Worm (Caenorhabditis elegans) whole organism, L4/young adult: Measurements from ENCODE around the gene F26D2.15.

Experiments used
- W03F9.2 ChIP-seq: fragments of 150-350 bp; optimal IDR thresholded peaks from 2 replicates; lab custom pipeline; 2014; ENCODE audit warnings: missing biosample characterization, missing genetic modification characterization
- dao-5 ChIP-seq: sonication (generic microtip); optimal IDR thresholded peaks from 2 replicates; lab custom pipeline; 2016; ENCODE audit warnings: missing genotype, missing genetic modification characterization, moderate library complexity, missing compliant biosample characterization
- him-1 ChIP-seq: sonication (generic microtip); optimal IDR thresholded peaks from 2 replicates; lab custom pipeline; 2016; ENCODE audit warnings: missing genotype, missing genetic modification reagents, missing genetic modification characterization, missing compliant biosample characterization

F26D2.15 gene

ce11 chrV:16420696-16421095 is 16.9 kb upstream of the F26D2.15 start, which contains the start of gene srw-48:
srw-48 (plus strand) TSS chrV:16420996.
- no peak for TF ChIP-seq him-1
- no peak for TF ChIP-seq W03F9.2 (tag; lab: Kevin White, UChicago)
- no peak for TF ChIP-seq dao-5

DNA sequence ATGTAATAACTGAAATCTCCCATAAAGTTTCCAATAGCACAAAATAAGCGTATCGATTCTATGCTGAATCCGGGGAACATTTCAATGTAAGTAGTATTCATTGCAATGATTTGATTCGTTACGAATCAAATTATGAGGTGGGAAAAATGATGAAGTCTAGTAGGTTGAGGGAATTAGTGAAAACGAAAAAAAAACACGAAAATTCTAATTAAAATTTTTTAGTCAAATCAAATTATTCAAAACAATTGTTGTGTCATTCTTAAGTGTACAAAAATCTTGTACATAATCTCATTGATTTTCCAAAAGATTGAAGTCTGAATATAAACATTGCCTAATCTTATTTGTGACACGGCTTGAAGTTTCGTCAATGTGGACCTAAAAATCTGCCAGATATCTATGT is 13.2 kb upstream of the F26D2.15 start, which contains the start of gene srw-29:
TSS of gene srw-29 (minus strand) at position 101 of the 400 bp plus-strand sequence.
- TF ChIP-seq W03F9.2 (tag; lab: Kevin White, UChicago) = no peak
- no peak for TF ChIP-seq him-1
- TF ChIP-seq dao-5 = no peak

DNA sequence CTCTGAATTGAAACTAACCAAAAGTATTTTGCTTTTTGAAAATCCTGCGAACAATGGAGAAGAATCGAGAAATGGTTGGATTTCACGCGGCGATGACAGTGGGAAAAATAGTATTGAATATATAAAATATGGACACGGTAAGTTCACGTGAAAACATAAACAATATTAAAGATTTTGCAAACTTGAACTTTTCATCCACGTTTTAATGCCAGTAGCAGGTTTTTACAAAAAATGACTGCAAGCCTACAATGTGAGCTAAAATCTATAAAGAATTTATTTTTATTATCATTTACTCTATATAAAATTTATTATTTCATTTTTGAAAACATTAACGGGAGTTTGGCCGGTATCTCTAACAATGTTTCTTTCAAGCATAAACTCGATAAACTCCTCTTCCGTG is 8.1 kb upstream of the F26D2.15 start, which contains the start of gene F26D2.10:
TSS of gene F26D2.10 (minus strand) at position 101 of the 400 bp plus-strand sequence.
- TF ChIP-seq dao-5 = no peak
- TF ChIP-seq him-1 = no peak
- no peak for TF ChIP-seq W03F9.2 (tag; lab: Kevin White, UChicago)

- no peak for TF ChIP-seq him-1
- TF ChIP-seq dao-5 = no peak
- TF ChIP-seq W03F9.2 (tag; lab: Kevin White, UChicago) = no peak
Measured at ce11 chrV:16429940-16430339, 7.7 kb upstream of the F26D2.15 start, which contains the start of gene str-73. str-73 (plus strand) TSS chrV:16430240.

DNA sequence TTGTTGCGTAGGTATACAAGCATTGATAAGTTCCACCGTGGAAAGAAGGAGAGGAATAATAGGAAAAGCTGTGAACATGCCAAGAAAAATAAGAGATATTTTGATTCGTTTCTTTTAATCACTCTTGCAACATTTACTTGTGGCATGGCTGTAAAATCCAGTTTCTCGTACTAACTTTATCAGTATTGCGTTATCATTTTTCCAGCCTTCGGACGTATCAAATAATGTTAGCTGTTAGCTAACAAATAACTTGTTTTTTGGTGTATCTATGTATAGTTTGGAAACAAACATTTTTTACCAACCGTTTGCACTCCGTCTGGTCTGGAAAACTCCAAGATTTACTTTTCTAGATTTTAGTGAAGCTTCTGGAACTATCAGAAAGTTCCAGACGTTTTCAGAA is 4.2 kb upstream of the F26D2.15 start, which contains the start of gene clec-234:
TSS of gene clec-234 (minus strand) at position 101 of the 400 bp plus-strand sequence.
- TF ChIP-seq W03F9.2 (tag; lab: Kevin White, UChicago) (no peak), dao-5 (no peak), him-1 (no peak)

- TF ChIP-seq W03F9.2 (tag; lab: Kevin White, UChicago) = no peak
- TF ChIP-seq dao-5 = no peak
- TF ChIP-seq him-1 = no peak
Measured at ce11 chrV:16435510-16435909, 2.1 kb upstream of the F26D2.15 start, which contains the start of the genes F26D2.13 and F26D2.14. F26D2.13 (minus strand) TSS chrV:16435610. F26D2.14 (plus strand) TSS chrV:16435855.

DNA sequence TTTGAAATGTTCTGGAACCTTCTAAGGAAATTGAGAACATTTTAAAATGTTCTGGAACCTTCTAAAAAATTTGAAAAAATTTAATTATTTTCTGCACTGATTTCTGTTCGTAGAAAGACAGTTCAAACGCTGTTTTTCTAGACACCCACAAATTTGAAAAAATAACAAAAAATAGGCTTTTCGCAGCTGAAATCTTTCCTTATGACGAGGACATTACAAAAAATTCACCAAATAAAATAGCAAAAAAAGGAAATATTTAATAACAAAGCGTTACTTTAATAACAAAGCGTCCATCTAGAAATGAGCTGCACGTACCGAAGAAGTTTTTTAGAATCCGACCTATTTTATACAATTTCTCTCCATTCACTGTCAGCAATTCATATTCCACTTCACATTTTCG is 6.0 kb downstream of the F26D2.15 start, which contains the start of gene srh-141:
TSS of gene srh-141 (plus strand) at position 301 of the 400 bp plus-strand sequence.
- TF ChIP-seq dao-5 (no peak), W03F9.2 (tag; lab: Kevin White, UChicago) (no peak), him-1 (no peak)

ce11 chrV:16445676-16446075 is 8.0 kb downstream of the F26D2.15 start, which contains the start of gene T08G3.6:
T08G3.6 (plus strand) TSS chrV:16445976.
- TF ChIP-seq him-1 (no peak), dao-5 (no peak), W03F9.2 (tag; lab: Kevin White, UChicago) (no peak)

DNA sequence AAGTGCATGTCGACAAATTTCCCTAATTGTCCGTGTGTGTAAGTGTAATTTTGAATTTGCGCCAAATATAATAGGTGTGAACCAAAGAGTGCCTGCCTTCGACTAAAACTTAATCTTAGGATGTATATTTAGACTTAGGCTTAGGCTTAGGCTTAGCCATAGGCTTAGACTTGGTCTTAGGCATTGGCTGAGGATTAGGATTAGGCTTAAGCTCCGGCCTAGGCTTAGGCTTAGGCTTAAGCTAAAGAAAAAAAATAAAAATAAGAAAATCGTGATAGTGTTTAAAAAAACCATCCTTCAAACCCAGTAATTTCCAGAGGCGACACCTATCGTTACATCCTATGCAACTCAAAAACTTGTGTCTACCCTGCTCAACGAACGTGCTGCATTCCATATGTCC is 8.5 kb downstream of the F26D2.15 start:
- TF ChIP-seq dao-5 = no peak
- TF ChIP-seq him-1 = no peak
- no peak for TF ChIP-seq W03F9.2 (tag; lab: Kevin White, UChicago)

DNA sequence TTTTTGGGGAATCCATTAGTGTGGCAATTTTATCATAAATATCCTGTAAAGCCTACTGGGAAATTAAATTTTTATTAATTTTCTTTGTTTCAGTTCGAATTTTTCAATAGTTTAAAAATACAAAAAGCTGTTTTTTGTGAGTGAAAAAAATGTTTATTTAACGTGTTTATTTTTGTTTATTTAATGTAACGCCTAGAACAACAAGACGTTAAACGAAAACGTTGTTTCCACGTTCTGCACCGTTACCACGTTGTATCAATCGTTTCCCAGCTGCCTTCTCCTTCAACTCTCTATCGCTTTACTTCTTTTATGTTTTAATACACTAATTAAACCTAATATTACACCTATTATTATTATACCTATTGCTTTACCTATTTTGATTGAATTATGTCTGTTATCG is 10.1 kb downstream of the F26D2.15 start, which contains the start of gene T08G3.13:
TSS of gene T08G3.13 (plus strand) at position 301 of the 400 bp plus-strand sequence.
- TF ChIP-seq him-1 (no peak), W03F9.2 (tag; lab: Kevin White, UChicago) (no peak), dao-5 (no peak)

- TF ChIP-seq dao-5 (no peak), W03F9.2 (tag; lab: Kevin White, UChicago) (no peak), him-1 (no peak)
Measured at ce11 chrV:16455065-16455464, 17.4 kb downstream of the F26D2.15 start, which contains the start of gene str-14. str-14 (minus strand) TSS chrV:16455165.

DNA sequence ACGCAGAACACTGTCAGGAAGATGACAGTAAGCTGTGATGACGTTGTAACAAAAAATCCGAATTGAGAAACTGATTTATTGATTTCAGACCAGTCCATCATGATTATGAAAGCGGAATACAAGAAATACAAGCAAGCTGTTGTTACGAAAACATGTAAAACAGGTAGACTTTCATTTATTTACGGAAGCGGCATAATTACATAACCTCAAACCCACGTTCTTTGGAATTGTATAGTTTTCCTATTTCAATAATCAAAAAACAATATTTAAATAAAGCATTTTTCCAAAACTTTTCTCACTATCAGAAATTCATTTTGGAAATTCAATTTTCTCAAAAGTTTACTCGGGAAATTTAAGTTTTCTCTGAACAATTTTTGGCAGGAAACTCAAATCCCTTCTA is 21.1 kb downstream of the F26D2.15 start, which contains the start of gene str-15:
TSS of gene str-15 (minus strand) at position 101 of the 400 bp plus-strand sequence.
- no peak for TF ChIP-seq him-1
- no peak for TF ChIP-seq dao-5
- TF ChIP-seq W03F9.2 (tag; lab: Kevin White, UChicago) = no peak

ce11 chrV:16459377-16459776 is 21.7 kb downstream of the F26D2.15 start:
- TF ChIP-seq W03F9.2 (tag; lab: Kevin White, UChicago) (no peak), him-1 (no peak), dao-5 (no peak)

ce11 chrV:16460866-16461265 is 23.2 kb downstream of the F26D2.15 start, which contains the start of gene srh-142:
srh-142 (minus strand) TSS chrV:16460966.
- no peak for TF ChIP-seq W03F9.2 (tag; lab: Kevin White, UChicago)
- TF ChIP-seq him-1 = no peak

- TF ChIP-seq him-1 (no peak), dao-5 (no peak), W03F9.2 (tag; lab: Kevin White, UChicago) (no peak)
Measured at ce11 chrV:16467840-16468239, 30.2 kb downstream of the F26D2.15 start, which contains the start of gene sru-44. sru-44 (minus strand) TSS chrV:16467940.
